Worm (Caenorhabditis elegans): ENCODE results near the gene adm-2.

The adm-2 gene

ce11 chrX:13669641-13670040 is 18.1 kb upstream of the adm-2 start:
- no peak for TF ChIP-seq ets-7 (tag; optimal IDR thresholded peaks at IDR 0.05)
- TF ChIP-seq tbx-37 (GFP tag; conservative IDR thresholded peaks at IDR 0.05): no peak
- no peak for TF ChIP-seq sea-1 (GFP tag; conservative IDR thresholded peaks at IDR 0.05)
- TF ChIP-seq flt-1 (GFP tag; IDR thresholded peaks at IDR 0.05): no peak
- no peak for TF ChIP-seq ceh-13 (GFP tag; optimal IDR thresholded peaks at IDR 0.05)
- no peak for TF ChIP-seq scrt-1 (GFP tag; IDR thresholded peaks at IDR 0.05)
- TF ChIP-seq tbx-11 (GFP tag; IDR thresholded peaks at IDR 0.05): no peak
- TF ChIP-seq ceh-36 (tag; optimal IDR thresholded peaks at IDR 0.05): no peak
- TF ChIP-seq tra-4 (tag; optimal IDR thresholded peaks at IDR 0.05): no peak
- TF ChIP-seq ama-1 (optimal IDR thresholded peaks at IDR 0.05): no peak
- no peak for TF ChIP-seq B0310.2 (tag; optimal IDR thresholded peaks at IDR 0.05)
- no peak for TF ChIP-seq hnd-1 (tag; optimal IDR thresholded peaks at IDR 0.05)
- TF ChIP-seq pes-1 (GFP tag; IDR thresholded peaks at IDR 0.05): no peak
- no peak for TF ChIP-seq hmg-4 (GFP tag; optimal IDR thresholded peaks at IDR 0.05)
- no peak for TF ChIP-seq hmbx-1 (tag; optimal IDR thresholded peaks at IDR 0.05)
- TF ChIP-seq aly-1 (tag; optimal IDR thresholded peaks at IDR 0.05): no peak

ce11 chrX:13670966-13671365 is 16.8 kb upstream of the adm-2 start:
- TF ChIP-seq aly-1 (tag; optimal IDR thresholded peaks at IDR 0.05) (no peak), B0310.2 (tag; optimal IDR thresholded peaks at IDR 0.05) (no peak), ama-1 (optimal IDR thresholded peaks at IDR 0.05) (no peak), hmg-4 (GFP tag; optimal IDR thresholded peaks at IDR 0.05) (no peak), flt-1 (GFP tag; IDR thresholded peaks at IDR 0.05) (no peak), F13C5.2 (tag; optimal IDR thresholded peaks at IDR 0.05) (no peak)

- no peak for TF ChIP-seq hmg-4 (GFP tag; optimal IDR thresholded peaks at IDR 0.05)
- TF ChIP-seq tbx-37 (GFP tag; conservative IDR thresholded peaks at IDR 0.05): no peak
- no peak for TF ChIP-seq ceh-13 (GFP tag; optimal IDR thresholded peaks at IDR 0.05)
- no peak for TF ChIP-seq hnd-1 (tag; optimal IDR thresholded peaks at IDR 0.05)
- no peak for TF ChIP-seq sea-1 (GFP tag; conservative IDR thresholded peaks at IDR 0.05)
- TF ChIP-seq ceh-36 (tag; optimal IDR thresholded peaks at IDR 0.05): no peak
- no peak for TF ChIP-seq tbx-11 (GFP tag; IDR thresholded peaks at IDR 0.05)
- TF ChIP-seq hmbx-1 (tag; optimal IDR thresholded peaks at IDR 0.05): no peak
- no peak for TF ChIP-seq ets-7 (tag; optimal IDR thresholded peaks at IDR 0.05)
- no peak for TF ChIP-seq scrt-1 (GFP tag; IDR thresholded peaks at IDR 0.05)
- no peak for TF ChIP-seq tra-4 (tag; optimal IDR thresholded peaks at IDR 0.05)
These were observed 15.1 kb upstream of the adm-2 start for ce11 chrX:13672622-13673021.

- TF ChIP-seq ceh-36 (tag; optimal IDR thresholded peaks at IDR 0.05) (no peak), B0310.2 (tag; optimal IDR thresholded peaks at IDR 0.05) (peak; percentile 34), hmbx-1 (tag; optimal IDR thresholded peaks at IDR 0.05) (no peak), aly-1 (tag; optimal IDR thresholded peaks at IDR 0.05) (no peak), hmg-4 (GFP tag; optimal IDR thresholded peaks at IDR 0.05) (peak; percentile 68)
These were observed 12.3 kb upstream of the adm-2 start for ce11 chrX:13675444-13675843.

ce11 chrX:13676892-13677291 is 10.9 kb upstream of the adm-2 start, which contains the start of gene gck-4:
TSS of gene gck-4 (plus strand) at chrX:13677192.
- no peak for TF ChIP-seq tbx-11 (GFP tag; IDR thresholded peaks at IDR 0.05)
- TF ChIP-seq sea-1 (GFP tag; conservative IDR thresholded peaks at IDR 0.05): no peak
- no peak for TF ChIP-seq pes-1 (GFP tag; IDR thresholded peaks at IDR 0.05)
- TF ChIP-seq ama-1 (optimal IDR thresholded peaks at IDR 0.05): no peak
- no peak for TF ChIP-seq hnd-1 (tag; optimal IDR thresholded peaks at IDR 0.05)
- TF ChIP-seq flt-1 (GFP tag; IDR thresholded peaks at IDR 0.05): no peak
- TF ChIP-seq ceh-36 (tag; optimal IDR thresholded peaks at IDR 0.05): no peak
- TF ChIP-seq tra-4 (tag; optimal IDR thresholded peaks at IDR 0.05): no peak
- TF ChIP-seq hmg-4 (GFP tag; optimal IDR thresholded peaks at IDR 0.05): no peak
- TF ChIP-seq ceh-13 (GFP tag; optimal IDR thresholded peaks at IDR 0.05): no peak
- TF ChIP-seq F13C5.2 (tag; optimal IDR thresholded peaks at IDR 0.05): no peak
- no peak for TF ChIP-seq tbx-37 (GFP tag; conservative IDR thresholded peaks at IDR 0.05)
- no peak for TF ChIP-seq scrt-1 (GFP tag; IDR thresholded peaks at IDR 0.05)
- no peak for TF ChIP-seq B0310.2 (tag; optimal IDR thresholded peaks at IDR 0.05)

ce11 chrX:13685725-13686124 is 2.0 kb upstream of the adm-2 start:
- TF ChIP-seq tbx-11 (GFP tag; IDR thresholded peaks at IDR 0.05) (no peak), hmg-4 (GFP tag; optimal IDR thresholded peaks at IDR 0.05) (no peak), pes-1 (GFP tag; IDR thresholded peaks at IDR 0.05) (no peak), sea-1 (GFP tag; conservative IDR thresholded peaks at IDR 0.05) (no peak), tra-4 (tag; optimal IDR thresholded peaks at IDR 0.05) (no peak), ceh-36 (tag; optimal IDR thresholded peaks at IDR 0.05) (no peak)

- no peak for TF ChIP-seq ceh-13 (GFP tag; optimal IDR thresholded peaks at IDR 0.05)
- no peak for TF ChIP-seq sea-1 (GFP tag; conservative IDR thresholded peaks at IDR 0.05)
- TF ChIP-seq tbx-37 (GFP tag; conservative IDR thresholded peaks at IDR 0.05): no peak
- TF ChIP-seq aly-1 (tag; optimal IDR thresholded peaks at IDR 0.05): peak; percentile 30
- peak; percentile 7 for TF ChIP-seq F13C5.2 (tag; optimal IDR thresholded peaks at IDR 0.05)
- no peak for TF ChIP-seq scrt-1 (GFP tag; IDR thresholded peaks at IDR 0.05)
- no peak for TF ChIP-seq hnd-1 (tag; optimal IDR thresholded peaks at IDR 0.05)
- no peak for TF ChIP-seq ceh-36 (tag; optimal IDR thresholded peaks at IDR 0.05)
- TF ChIP-seq ama-1 (optimal IDR thresholded peaks at IDR 0.05): no peak
- no peak for TF ChIP-seq B0310.2 (tag; optimal IDR thresholded peaks at IDR 0.05)
- TF ChIP-seq ets-7 (tag; optimal IDR thresholded peaks at IDR 0.05): no peak
- TF ChIP-seq hmg-4 (GFP tag; optimal IDR thresholded peaks at IDR 0.05): peak; percentile 36
- TF ChIP-seq hmbx-1 (tag; optimal IDR thresholded peaks at IDR 0.05): no peak
- no peak for TF ChIP-seq tra-4 (tag; optimal IDR thresholded peaks at IDR 0.05)
- TF ChIP-seq tbx-11 (GFP tag; IDR thresholded peaks at IDR 0.05): no peak
- no peak for TF ChIP-seq pes-1 (GFP tag; IDR thresholded peaks at IDR 0.05)
- no peak for TF ChIP-seq flt-1 (GFP tag; IDR thresholded peaks at IDR 0.05)
These were observed 643 bp upstream of the adm-2 start for ce11 chrX:13687111-13687512.

- TF ChIP-seq tra-4 (tag; optimal IDR thresholded peaks at IDR 0.05) (no peak), hmg-4 (GFP tag; optimal IDR thresholded peaks at IDR 0.05) (no peak), F13C5.2 (tag; optimal IDR thresholded peaks at IDR 0.05) (no peak), hmbx-1 (tag; optimal IDR thresholded peaks at IDR 0.05) (no peak), tbx-37 (GFP tag; conservative IDR thresholded peaks at IDR 0.05) (no peak), tbx-11 (GFP tag; IDR thresholded peaks at IDR 0.05) (no peak), B0310.2 (tag; optimal IDR thresholded peaks at IDR 0.05) (no peak), flt-1 (GFP tag; IDR thresholded peaks at IDR 0.05) (no peak), scrt-1 (GFP tag; IDR thresholded peaks at IDR 0.05) (no peak), hnd-1 (tag; optimal IDR thresholded peaks at IDR 0.05) (no peak), aly-1 (tag; optimal IDR thresholded peaks at IDR 0.05) (no peak), ets-7 (tag; optimal IDR thresholded peaks at IDR 0.05) (no peak), sea-1 (GFP tag; conservative IDR thresholded peaks at IDR 0.05) (no peak), ceh-36 (tag; optimal IDR thresholded peaks at IDR 0.05) (no peak), ama-1 (optimal IDR thresholded peaks at IDR 0.05) (no peak), ceh-13 (GFP tag; optimal IDR thresholded peaks at IDR 0.05) (no peak), pes-1 (GFP tag; IDR thresholded peaks at IDR 0.05) (no peak)
These were observed 2.6 kb downstream of the adm-2 start for ce11 chrX:13690333-13690732.

Measured in whole organism, early embryonic.